Worm (Caenorhabditis elegans) whole organism, L3 larva: Measurements from ENCODE around the gene B0507.6.

Source experiments
- fkh-10 ChIP-seq: sonication (generic microtip); optimal IDR thresholded peaks from 2 replicates; lab custom pipeline; 2017; ENCODE audit warnings: missing biosample characterization, missing genetic modification reagents, missing genetic modification characterization
- nhr-23 ChIP-seq: fragments of 150-350 bp; optimal IDR thresholded peaks from 2 replicates; lab custom pipeline; 2014; ENCODE audit warnings: missing biosample characterization, missing genetic modification reagents, missing genetic modification characterization

DNA sequence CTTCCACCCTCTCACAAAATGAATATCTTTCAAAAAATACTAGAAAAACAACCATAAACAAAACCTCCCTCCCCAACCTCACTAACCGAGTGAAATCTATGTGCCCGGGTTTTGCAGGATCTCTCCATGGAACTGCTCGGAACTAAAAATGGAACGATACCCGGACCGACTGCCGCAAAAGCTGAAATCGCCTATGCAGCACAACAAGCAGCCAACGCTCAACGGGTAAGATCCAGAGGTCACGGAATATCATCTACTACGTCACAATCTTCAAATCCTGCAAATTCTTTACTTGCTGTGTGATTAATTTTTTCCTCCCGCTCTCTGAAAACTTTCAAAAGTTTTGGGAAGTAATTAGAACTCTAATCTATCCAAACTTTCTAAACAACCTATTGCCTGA, 43.4 kb downstream of the B0507.6 start:
- TF ChIP-seq fkh-10 (no peak), nhr-23 (no peak)
